Worm (Caenorhabditis elegans) whole organism, young adult: Measurements from ENCODE around the gene flwr-1.

ENCODE experiments used
- B0336.3 ChIP-seq: fragments of 200-800 bp; sonication (Bioruptor generic); IDR thresholded peaks from 2 replicates; pipeline ENCODE4 v1.3.6; 2022; ENCODE audit warnings: missing genetic modification characterization, missing compliant biosample characterization
- F10E7.11 ChIP-seq: sonication (generic microtip); optimal IDR thresholded peaks from 2 replicates; lab custom pipeline; 2017; ENCODE audit warnings: mild to moderate bottlenecking, missing genetic modification characterization, moderate library complexity, missing compliant biosample characterization
- F33H1.4 ChIP-seq: fragments of 200-800 bp; sonication (Bioruptor generic); IDR thresholded peaks from 2 replicates; pipeline ENCODE4 v1.3.6; 2022; ENCODE audit warnings: missing genetic modification reagents, missing genetic modification characterization, missing compliant biosample characterization
- bed-1 ChIP-seq: fragments of 200-800 bp; sonication (Bioruptor generic); IDR thresholded peaks from 2 replicates; pipeline ENCODE4 v1.3.6; 2022; ENCODE audit warnings: missing genetic modification reagents, missing genetic modification characterization, missing compliant biosample characterization
- cebp-1 ChIP-seq, 2 experiments: fragments of 200-800 bp in 1 of 2; sonication (Bioruptor generic) in 1 of 2; sonication (generic microtip) in 1 of 2; IDR thresholded peaks in 1 of 2; optimal IDR thresholded peaks in 1 of 2; 2 replicates each; pipeline versions ENCODE4 v1.3.6 to Lab custom; 2017 to 2022; ENCODE audit warnings: missing compliant biosample characterization in 2 of 2, missing genetic modification characterization in 2 of 2, mild to moderate bottlenecking in 1 of 2, missing genetic modification reagents in 1 of 2, moderate library complexity in 1 of 2
- egl-44 ChIP-seq: fragments of 200-800 bp; sonication (Bioruptor generic); IDR thresholded peaks from 2 replicates; pipeline ENCODE4 v1.3.6; 2022; ENCODE audit warnings: missing genetic modification reagents, missing genetic modification characterization, missing compliant biosample characterization
- ekl-4 ChIP-seq: fragments of 200-800 bp; sonication (Bioruptor generic); IDR thresholded peaks from 2 replicates; pipeline ENCODE4 v1.3.6; 2022; ENCODE audit warnings: missing genetic modification reagents, missing genetic modification characterization, missing compliant biosample characterization
- fkh-3 ChIP-seq: sonication (generic microtip); optimal IDR thresholded peaks from 2 replicates; lab custom pipeline; 2016; ENCODE audit warnings: mild to moderate bottlenecking, missing genetic modification characterization, missing compliant biosample characterization
- hmg-1.2 ChIP-seq: fragments of 200-800 bp; sonication (Bioruptor generic); IDR thresholded peaks from 2 replicates; pipeline ENCODE4 v1.3.6; 2022; ENCODE audit warnings: missing genetic modification reagents, missing genetic modification characterization, missing compliant biosample characterization
- let-607 ChIP-seq, 2 experiments: fragments of 200-800 bp in 1 of 2; sonication (Bioruptor generic) in 1 of 2; sonication (generic microtip) in 1 of 2; optimal IDR thresholded peaks; 2 replicates each; lab custom pipeline; 2016 to 2018; ENCODE audit warnings: mild to moderate bottlenecking in 2 of 2, missing compliant biosample characterization in 2 of 2, missing genetic modification characterization in 2 of 2, moderate library complexity in 2 of 2, missing genotype in 1 of 2
- lin-26 ChIP-seq: fragments of 200-800 bp; sonication (Bioruptor generic); IDR thresholded peaks from 2 replicates; pipeline ENCODE4 v1.3.6; 2022; ENCODE audit warnings: missing genetic modification reagents, missing genetic modification characterization, missing compliant biosample characterization
- madf-8 ChIP-seq: fragments of 200-800 bp; sonication (Bioruptor generic); conservative IDR thresholded peaks from 2 replicates; pipeline ENCODE4 v1.3.6; 2022; ENCODE audit warnings: missing genetic modification reagents, missing genetic modification characterization, missing compliant biosample characterization
- mcd-1 ChIP-seq: fragments of 200-800 bp; sonication (Bioruptor generic); IDR thresholded peaks from 2 replicates; pipeline ENCODE4 v1.3.6; 2022; ENCODE audit warnings: missing genetic modification reagents, missing genetic modification characterization, missing compliant biosample characterization
- mel-28 ChIP-seq: sonication (generic microtip); optimal IDR thresholded peaks from 2 replicates; lab custom pipeline; 2016; ENCODE audit warnings: borderline replicate concordance, mild to moderate bottlenecking, missing genetic modification characterization, missing compliant biosample characterization
- nhr-80 ChIP-seq: sonication (generic microtip); optimal IDR thresholded peaks from 2 replicates; lab custom pipeline; 2016; ENCODE audit warnings: missing genetic modification characterization, missing compliant biosample characterization
- sea-2 ChIP-seq: fragments of 200-800 bp; sonication (Bioruptor generic); IDR thresholded peaks from 2 replicates; pipeline ENCODE4 v1.3.6; 2022; ENCODE audit warnings: missing genetic modification characterization, missing compliant biosample characterization
- snpc-1.1 ChIP-seq: sonication (generic microtip); optimal IDR thresholded peaks from 2 replicates; lab custom pipeline; 2017; ENCODE audit warnings: missing genetic modification characterization, mild to moderate bottlenecking, missing compliant biosample characterization, antibody characterized with exemption, moderate library complexity, missing genotype, missing genetic modification reagents; ENCODE audit not compliant: insufficient read depth
- snpc-4 ChIP-seq, 5 experiments: fragments of 150-350 bp in 1 of 5; sonication (generic microtip) in 4 of 5; optimal IDR thresholded peaks; 2 replicates each; lab custom pipeline; 2014 to 2018; ENCODE audit warnings: missing genetic modification characterization in 5 of 5, missing biosample characterization in 3 of 5, antibody characterized with exemption in 2 of 5, mild to moderate bottlenecking in 2 of 5, missing compliant biosample characterization in 2 of 5, missing genotype in 2 of 5, moderate library complexity in 2 of 5, missing genetic modification reagents in 1 of 5
- unc-130 ChIP-seq: sonication (generic microtip); optimal IDR thresholded peaks from 2 replicates; lab custom pipeline; 2016; ENCODE audit warnings: missing genetic modification reagents, missing genetic modification characterization, missing compliant biosample characterization
- unc-62 ChIP-seq: fragments of 150-350 bp; optimal IDR thresholded peaks from 2 replicates; lab custom pipeline; 2014; ENCODE audit warnings: missing biosample characterization, missing genetic modification reagents, missing genetic modification characterization
- xnd-1 ChIP-seq: sonication (generic microtip); optimal IDR thresholded peaks from 2 replicates; lab custom pipeline; 2016; ENCODE audit warnings: missing genotype, missing genetic modification reagents, missing genetic modification characterization, missing compliant biosample characterization
- zim-3 ChIP-seq: sonication (generic microtip); optimal IDR thresholded peaks from 2 replicates; lab custom pipeline; 2017; ENCODE audit warnings: mild to moderate bottlenecking, missing genetic modification characterization, moderate library complexity, missing compliant biosample characterization
- ztf-18 ChIP-seq: sonication (generic microtip); optimal IDR thresholded peaks from 2 replicates; lab custom pipeline; 2016; ENCODE audit warnings: missing genotype, mild to moderate bottlenecking, missing genetic modification characterization, missing compliant biosample characterization
- ztf-26 ChIP-seq: sonication (generic microtip); optimal IDR thresholded peaks from 2 replicates; lab custom pipeline; 2017; ENCODE audit warnings: missing genetic modification characterization, missing compliant biosample characterization

Gene flwr-1

ce11 chrX:14946464-14947354 is 23.4 kb downstream of the flwr-1 start (continued):
- TF ChIP-seq cebp-1 (GFP tag; IDR thresholded peaks at IDR 0.05; lab: Robert Waterston, UW) (no peak), cebp-1 (tag; optimal IDR thresholded peaks at IDR 0.05; lab: Kevin White, UChicago) (peak; percentile 59), nhr-80 (tag; lab: Kevin White, UChicago) (peak; percentile 93), mcd-1 (GFP tag; lab: Robert Waterston, UW) (peak; percentile 75), let-607 (tag; optimal IDR thresholded peaks at IDR 0.05; lab: Kevin White, UChicago) (peak; percentile 47 to 51), madf-8 (GFP tag; lab: Robert Waterston, UW) (no peak)

- TF ChIP-seq ekl-4 = no peak
- no peak for TF ChIP-seq lin-26 (GFP tag; lab: Robert Waterston, UW)
- no peak for TF ChIP-seq bed-1 (GFP tag; lab: Robert Waterston, UW)
- TF ChIP-seq B0336.3 = no peak
- no peak for TF ChIP-seq unc-130 (GFP tag; lab: Kevin White, UChicago)
Measured at ce11 chrX:14946217-14946463, 23.9 kb downstream of the flwr-1 start, which contains the start of gene mrp-5. Gene mrp-5 (minus strand): TSS chrX:14946317.

ce11 chrX:14938188-14938587 is 31.9 kb downstream of the flwr-1 start:
- TF ChIP-seq snpc-1.1 (tag; lab: Kevin White, UChicago) (peak; percentile 56), hmg-1.2 (GFP tag; lab: Robert Waterston, UW) (peak; percentile 57; the same call in 1 of the 2 replicates), fkh-3 (tag; lab: Kevin White, UChicago) (peak; percentile 2), mel-28 (no peak), egl-44 (GFP tag; lab: Robert Waterston, UW) (no peak), zim-3 (no peak), snpc-4 (GFP tag; optimal IDR thresholded peaks at IDR 0.05; lab: Kevin White, UChicago) (peak; percentile 44), snpc-4 (tag; optimal IDR thresholded peaks at IDR 0.05; lab: Kevin White, UChicago) (peak; percentile 62 to 94 (median 84)), F33H1.4 (GFP tag; lab: Robert Waterston, UW) (no peak), let-607 (tag; optimal IDR thresholded peaks at IDR 0.05; lab: Kevin White, UChicago) (peak in 1 of 2 experiments; percentile 5)

ce11 chrX:14931443-14931842 is 38.6 kb downstream of the flwr-1 start:
- TF ChIP-seq snpc-4 (GFP tag; optimal IDR thresholded peaks at IDR 0.05; lab: Kevin White, UChicago) (peak; percentile 12), snpc-4 (tag; optimal IDR thresholded peaks at IDR 0.05; lab: Kevin White, UChicago) (peak in 2 of 4 experiments; percentile 77 to 88), snpc-1.1 (tag; lab: Kevin White, UChicago) (peak; percentile 58), ztf-26 (tag; lab: Kevin White, UChicago) (no peak), F10E7.11 (tag; lab: Kevin White, UChicago) (no peak)
- TF ChIP-seq, all 124 proteins: peak for 2

ce11 chrX:14929512-14929911 is 40.6 kb downstream of the flwr-1 start:
- no peak for TF ChIP-seq cebp-1 (GFP tag; IDR thresholded peaks at IDR 0.05; lab: Robert Waterston, UW)
- no peak for TF ChIP-seq cebp-1 (tag; optimal IDR thresholded peaks at IDR 0.05; lab: Kevin White, UChicago)
- no peak for TF ChIP-seq xnd-1 (tag; lab: Kevin White, UChicago)

ce11 chrX:14928854-14929253 is 41.2 kb downstream of the flwr-1 start, which contains the start of gene ntr-2:
Gene ntr-2 (minus strand): TSS chrX:14928954.
- TF ChIP-seq sea-2 (GFP tag; lab: Robert Waterston, UW) = no peak
- TF ChIP-seq ztf-18 = no peak
- TF ChIP-seq unc-62 = no peak
